Worm (Caenorhabditis elegans) whole organism, L1 larva: ENCODE results near the gene F14D2.7.

Source experiments
- C04F5.9 ChIP-seq: sonication (generic microtip); optimal IDR thresholded peaks from 2 replicates; lab custom pipeline; 2016; ENCODE audit warnings: missing genetic modification characterization, missing compliant biosample characterization
- alr-1 ChIP-seq: fragments of 200-800 bp; sonication (Bioruptor generic); optimal IDR thresholded peaks from 2 replicates; lab custom pipeline; 2018; ENCODE audit warnings: borderline replicate concordance, mild to moderate bottlenecking, missing genetic modification characterization, missing compliant biosample characterization
- ceh-8 ChIP-seq: fragments of 200-800 bp; sonication (Bioruptor generic); optimal IDR thresholded peaks from 2 replicates; lab custom pipeline; 2018; ENCODE audit warnings: mild to moderate bottlenecking, missing genetic modification characterization, moderate library complexity, missing compliant biosample characterization
- ceh-90 ChIP-seq: sonication (generic microtip); optimal IDR thresholded peaks from 2 replicates; lab custom pipeline; 2016; ENCODE audit warnings: missing genetic modification characterization, missing compliant biosample characterization
- ces-1 ChIP-seq: fragments of 150-350 bp; optimal IDR thresholded peaks from 2 replicates; lab custom pipeline; 2014; ENCODE audit warnings: missing biosample characterization, missing genetic modification reagents, missing genetic modification characterization
- dpl-1 ChIP-seq, 3 experiments: fragments of 150-350 bp in 2 of 3; sonication (generic microtip) in 1 of 3; optimal IDR thresholded peaks; 2 replicates each; lab custom pipeline; 2014 to 2017; ENCODE audit warnings: missing biosample characterization in 3 of 3, missing genetic modification characterization in 3 of 3, missing genetic modification reagents in 3 of 3
- dsc-1 ChIP-seq: sonication (generic microtip); optimal IDR thresholded peaks from 2 replicates; lab custom pipeline; 2016; ENCODE audit warnings: mild to moderate bottlenecking, missing genetic modification characterization, missing compliant biosample characterization
- efl-1 ChIP-seq, 4 experiments: fragments of 150-350 bp; optimal IDR thresholded peaks in 3 of 4; peaks in 1 of 4; 1 replicate in 1 of 4; 2 replicates in 3 of 4; lab custom pipeline; 2014; ENCODE audit warnings: missing biosample characterization in 2 of 4, missing genetic modification characterization in 2 of 4, missing genetic modification reagents in 2 of 4
- efl-3 ChIP-seq: fragments of 200-800 bp; sonication (Bioruptor generic); optimal IDR thresholded peaks from 2 replicates; lab custom pipeline; 2018; ENCODE audit warnings: mild to moderate bottlenecking, missing genetic modification characterization, missing compliant biosample characterization
- egl-13 ChIP-seq: sonication (generic microtip); optimal IDR thresholded peaks from 2 replicates; lab custom pipeline; 2016; ENCODE audit warnings: missing genotype, missing genetic modification reagents, missing genetic modification characterization, missing compliant biosample characterization
- egl-27 ChIP-seq, 2 experiments: fragments of 150-350 bp in 1 of 2; sonication (generic microtip); optimal IDR thresholded peaks; 3 replicates each; lab custom pipeline; 2017 to 2018; ENCODE audit warnings: missing biosample characterization in 2 of 2, missing genetic modification characterization in 2 of 2, missing genetic modification reagents in 2 of 2
- elt-2 ChIP-seq: sonication (generic microtip); optimal IDR thresholded peaks from 2 replicates; lab custom pipeline; 2016; ENCODE audit warnings: missing genetic modification characterization, mild to moderate bottlenecking, inconsistent platforms, missing compliant biosample characterization, missing genetic modification reagents
- ets-5 ChIP-seq: fragments of 200-800 bp; sonication (Bioruptor generic); IDR thresholded peaks from 2 replicates; pipeline ENCODE4 v1.3.6; 2022; ENCODE audit warnings: missing genetic modification characterization, missing compliant biosample characterization
- fkh-4 ChIP-seq: sonication (generic microtip); optimal IDR thresholded peaks from 2 replicates; lab custom pipeline; 2016; ENCODE audit warnings: missing compliant biosample characterization, missing genetic modification characterization, borderline replicate concordance
- fkh-8 ChIP-seq: sonication (generic microtip); optimal IDR thresholded peaks from 2 replicates; lab custom pipeline; 2016; ENCODE audit warnings: mild to moderate bottlenecking, missing genetic modification characterization, missing compliant biosample characterization
- fos-1 ChIP-seq: fragments of 150-350 bp; optimal IDR thresholded peaks from 2 replicates; lab custom pipeline; 2014; ENCODE audit warnings: missing biosample characterization, missing genetic modification characterization
- hlh-17 ChIP-seq: fragments of 200-800 bp; sonication (Bioruptor generic); optimal IDR thresholded peaks from 2 replicates; lab custom pipeline; 2018; ENCODE audit warnings: missing genetic modification characterization, mild to moderate bottlenecking, missing compliant biosample characterization, moderate library complexity, borderline replicate concordance
- hlh-4 ChIP-seq: sonication (generic microtip); optimal IDR thresholded peaks from 2 replicates; lab custom pipeline; 2016; ENCODE audit warnings: mild to moderate bottlenecking, missing genetic modification characterization, missing compliant biosample characterization
- irx-1 ChIP-seq: sonication (generic microtip); optimal IDR thresholded peaks from 2 replicates; lab custom pipeline; 2016; ENCODE audit warnings: missing genetic modification characterization, missing compliant biosample characterization
- isw-1 ChIP-seq: fragments of 200-800 bp; sonication (Bioruptor generic); IDR thresholded peaks from 2 replicates; pipeline ENCODE4 v1.3.6; 2022; ENCODE audit warnings: missing genetic modification characterization, missing compliant biosample characterization
- lin-15B ChIP-seq: fragments of 150-350 bp; sonication (generic microtip); optimal IDR thresholded peaks from 3 replicates; lab custom pipeline; 2014; ENCODE audit warnings: missing biosample characterization, missing genetic modification characterization
- lin-35 ChIP-seq, 2 experiments: fragments of 150-350 bp; optimal IDR thresholded peaks; 2 replicates each; lab custom pipeline; 2014; ENCODE audit warnings: missing biosample characterization in 2 of 2, missing genetic modification characterization in 2 of 2, missing genetic modification reagents in 2 of 2
- lin-39 ChIP-seq: fragments of 150-350 bp; optimal IDR thresholded peaks from 2 replicates; lab custom pipeline; 2014; ENCODE audit warnings: missing biosample characterization, missing genetic modification reagents, missing genetic modification characterization
- lsy-2 ChIP-seq, 2 experiments: fragments of 150-350 bp; optimal IDR thresholded peaks; 2 replicates each; lab custom pipeline; 2014; ENCODE audit warnings: missing biosample characterization in 2 of 2, missing genetic modification characterization in 2 of 2
- mab-9 ChIP-seq: fragments of 200-800 bp; sonication (Bioruptor generic); IDR thresholded peaks from 2 replicates; pipeline ENCODE4 v1.3.6; 2022; ENCODE audit warnings: missing genetic modification reagents, missing genetic modification characterization, missing compliant biosample characterization
- mdl-1 ChIP-seq, 2 experiments: fragments of 150-350 bp; optimal IDR thresholded peaks; 2 replicates each; lab custom pipeline; 2014 to 2017; ENCODE audit warnings: missing biosample characterization in 2 of 2, missing genetic modification characterization in 2 of 2, inconsistent platforms in 1 of 2
- mef-2 ChIP-seq: fragments of 150-350 bp; optimal IDR thresholded peaks from 2 replicates; lab custom pipeline; 2014; ENCODE audit warnings: missing biosample characterization, missing genetic modification characterization
- nhr-11 ChIP-seq: fragments of 150-350 bp; optimal IDR thresholded peaks from 2 replicates; lab custom pipeline; 2014; ENCODE audit warnings: missing biosample characterization, missing genetic modification characterization
- nhr-28 ChIP-seq: fragments of 150-350 bp; optimal IDR thresholded peaks from 2 replicates; lab custom pipeline; 2014; ENCODE audit warnings: missing biosample characterization, missing genetic modification characterization
- snpc-4 ChIP-seq: fragments of 150-350 bp; optimal IDR thresholded peaks from 2 replicates; lab custom pipeline; 2014; ENCODE audit warnings: missing biosample characterization, missing genetic modification characterization
- sox-4 ChIP-seq: sonication (generic microtip); optimal IDR thresholded peaks from 2 replicates; lab custom pipeline; 2016; ENCODE audit warnings: missing genetic modification characterization, missing compliant biosample characterization
- sptf-1 ChIP-seq: fragments of 150-350 bp; optimal IDR thresholded peaks from 2 replicates; lab custom pipeline; 2014; ENCODE audit warnings: missing biosample characterization, missing genetic modification characterization
- sup-37 ChIP-seq: fragments of 200-800 bp; sonication (Bioruptor generic); optimal IDR thresholded peaks from 2 replicates; lab custom pipeline; 2018; ENCODE audit warnings: mild to moderate bottlenecking, missing genetic modification characterization, missing compliant biosample characterization
- swsn-7 ChIP-seq: sonication (generic microtip); optimal IDR thresholded peaks from 2 replicates; lab custom pipeline; 2016; ENCODE audit warnings: missing genetic modification characterization, missing compliant biosample characterization
- tlp-1 ChIP-seq: fragments of 150-350 bp; optimal IDR thresholded peaks from 2 replicates; lab custom pipeline; 2014; ENCODE audit warnings: missing biosample characterization, missing genetic modification characterization
- unc-30 ChIP-seq: sonication (generic microtip); optimal IDR thresholded peaks from 2 replicates; lab custom pipeline; 2017; ENCODE audit warnings: missing biosample characterization, missing genetic modification characterization
- unc-62 ChIP-seq: fragments of 150-350 bp; optimal IDR thresholded peaks from 2 replicates; lab custom pipeline; 2014; ENCODE audit warnings: missing biosample characterization, missing genetic modification reagents, missing genetic modification characterization
- unc-86 ChIP-seq: sonication (generic microtip); optimal IDR thresholded peaks from 2 replicates; lab custom pipeline; 2016; ENCODE audit warnings: missing genetic modification characterization, missing compliant biosample characterization
- unc-98 ChIP-seq: fragments of 200-800 bp; sonication (Bioruptor generic); IDR thresholded peaks from 2 replicates; pipeline ENCODE4 v1.3.6; 2022; ENCODE audit warnings: missing genetic modification characterization, missing compliant biosample characterization
- zip-4 ChIP-seq: fragments of 200-800 bp; sonication (Bioruptor generic); optimal IDR thresholded peaks from 2 replicates; lab custom pipeline; 2018; ENCODE audit warnings: mild to moderate bottlenecking, missing genetic modification characterization, moderate library complexity, missing compliant biosample characterization
- ztf-4 ChIP-seq: fragments of 150-350 bp; optimal IDR thresholded peaks from 2 replicates; lab custom pipeline; 2014; ENCODE audit warnings: missing biosample characterization, missing genetic modification characterization

The F14D2.7 gene

DNA sequence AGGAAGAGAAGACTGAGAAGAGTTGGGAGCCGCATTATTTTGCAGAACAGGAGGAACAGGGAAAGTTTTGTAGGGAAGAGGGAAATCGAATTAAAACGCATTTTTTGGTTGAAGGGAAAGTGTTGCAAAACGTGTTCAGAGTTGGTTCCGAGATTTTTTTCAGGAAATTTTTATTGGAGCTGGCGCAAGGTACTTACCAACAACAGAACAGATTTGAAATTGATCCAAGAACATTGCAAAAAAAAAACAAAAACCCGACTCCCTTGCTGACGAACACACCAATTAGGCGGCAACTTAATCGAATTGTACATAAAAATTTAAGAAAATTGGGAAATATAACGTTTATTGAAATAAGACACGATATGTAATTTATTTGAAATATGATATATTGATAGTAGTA is at the start of gene F14D2.7:
TSS of gene F14D2.7 (minus strand) at position 101 of the 400 bp plus-strand sequence.
- no peak for TF ChIP-seq efl-3 (GFP tag; lab: Kevin White, UChicago)
- TF ChIP-seq ztf-4 (tag; lab: Kevin White, UChicago): no peak
- TF ChIP-seq snpc-4 (tag; lab: Kevin White, UChicago): no peak
- TF ChIP-seq irx-1 (tag; lab: Kevin White, UChicago): no peak
- TF ChIP-seq lin-35 (GFP tag; optimal IDR thresholded peaks at IDR 0.05; lab: Kevin White, UChicago): no peak
- no peak for TF ChIP-seq hlh-4 (tag; lab: Kevin White, UChicago)
- TF ChIP-seq ceh-90: no peak
- no peak for TF ChIP-seq nhr-11 (tag; lab: Kevin White, UChicago)

DNA sequence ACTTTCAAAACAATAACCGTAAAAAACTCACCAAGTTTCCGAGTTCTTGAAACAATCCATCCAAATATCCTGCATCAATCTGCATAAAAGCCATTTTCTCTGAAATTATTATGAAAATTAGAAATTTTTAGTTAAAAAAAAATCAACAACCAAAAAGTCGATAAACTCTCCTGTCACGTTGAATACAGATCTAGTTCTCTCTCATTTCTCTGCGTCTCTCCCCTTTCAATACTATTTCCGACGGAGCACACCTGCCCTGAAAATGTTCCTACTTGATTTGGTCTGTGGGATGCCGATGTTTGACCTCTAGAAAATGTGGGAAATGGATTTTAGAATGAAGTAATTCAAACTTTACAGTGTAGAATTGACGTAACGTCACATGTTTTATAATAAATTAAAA is 49.0 kb upstream of the F14D2.7 start, which contains the start of gene T06D4.6:
TSS of gene T06D4.6 (minus strand) at position 101 of the 400 bp plus-strand sequence.
- no peak for TF ChIP-seq sup-37
- TF ChIP-seq sox-4 (tag; lab: Kevin White, UChicago): no peak
- TF ChIP-seq unc-98: no peak
- TF ChIP-seq swsn-7: no peak
- no peak for TF ChIP-seq ztf-4 (tag; lab: Kevin White, UChicago)
- TF ChIP-seq isw-1: no peak

DNA sequence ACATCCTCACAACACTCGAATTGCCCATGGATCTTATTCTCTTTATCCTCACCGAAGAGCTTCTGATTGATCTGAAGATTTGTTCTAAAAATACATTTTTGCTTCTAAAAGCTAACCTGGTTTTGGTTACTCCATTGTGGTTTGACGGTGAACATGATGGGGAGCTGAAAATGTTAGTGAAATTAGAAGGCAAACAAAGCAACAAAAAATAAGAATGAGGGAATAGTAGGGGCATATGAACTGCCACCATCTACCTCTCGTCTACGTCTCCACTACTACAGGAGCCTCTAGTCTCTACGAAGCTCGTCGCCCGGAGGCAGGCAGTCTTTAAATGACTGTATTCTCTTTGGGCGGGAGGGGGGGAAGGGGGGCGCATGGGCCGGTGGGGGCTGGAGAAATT is 47.3 kb upstream of the F14D2.7 start, which contains the start of gene T06D4.2:
TSS of gene T06D4.2 (minus strand) at position 170 of the 400 bp plus-strand sequence.
- TF ChIP-seq fkh-8 (tag; lab: Kevin White, UChicago) (no peak), mdl-1 (tag; optimal IDR thresholded peaks at IDR 0.05; lab: Kevin White, UChicago) (no peak), unc-86 (tag; lab: Kevin White, UChicago) (no peak), egl-27 (tag; optimal IDR thresholded peaks at IDR 0.05; lab: Kevin White, UChicago) (no peak), fos-1 (tag; lab: Kevin White, UChicago) (no peak), elt-2 (tag; lab: Kevin White, UChicago) (no peak), unc-62 (GFP tag; lab: Kevin White, UChicago) (no peak), alr-1 (no peak), egl-13 (tag; lab: Kevin White, UChicago) (no peak), C04F5.9 (tag; lab: Kevin White, UChicago) (no peak)

DNA sequence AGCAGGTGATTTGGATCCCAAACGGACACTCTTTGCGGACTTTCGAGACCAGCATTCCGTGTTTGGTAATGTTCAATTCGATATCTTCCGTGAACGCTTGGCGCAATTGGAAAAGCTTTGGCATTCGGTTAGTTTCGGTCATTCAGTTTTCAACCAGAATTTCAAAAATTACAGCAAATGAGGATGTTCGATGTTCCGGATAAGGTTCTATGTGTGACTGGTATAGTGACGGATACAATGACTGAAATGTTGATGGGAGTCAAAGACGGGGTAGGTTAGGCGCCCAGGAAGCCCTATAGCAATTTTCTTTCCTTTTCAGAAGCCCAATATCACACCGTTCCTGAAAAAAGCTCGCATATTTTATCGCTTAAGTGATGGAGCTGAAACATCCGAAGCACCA is 44.7 kb upstream of the F14D2.7 start:
- no peak for TF ChIP-seq hlh-17 (GFP tag; lab: Kevin White, UChicago)
- no peak for TF ChIP-seq nhr-28 (tag; lab: Kevin White, UChicago)
- TF ChIP-seq lsy-2 (tag; optimal IDR thresholded peaks at IDR 0.05; lab: Kevin White, UChicago): no peak
- no peak for TF ChIP-seq swsn-7
- no peak for TF ChIP-seq ceh-8
- no peak for TF ChIP-seq ces-1 (GFP tag; lab: Kevin White, UChicago)
- TF ChIP-seq, all 84 proteins: peak for 0

DNA sequence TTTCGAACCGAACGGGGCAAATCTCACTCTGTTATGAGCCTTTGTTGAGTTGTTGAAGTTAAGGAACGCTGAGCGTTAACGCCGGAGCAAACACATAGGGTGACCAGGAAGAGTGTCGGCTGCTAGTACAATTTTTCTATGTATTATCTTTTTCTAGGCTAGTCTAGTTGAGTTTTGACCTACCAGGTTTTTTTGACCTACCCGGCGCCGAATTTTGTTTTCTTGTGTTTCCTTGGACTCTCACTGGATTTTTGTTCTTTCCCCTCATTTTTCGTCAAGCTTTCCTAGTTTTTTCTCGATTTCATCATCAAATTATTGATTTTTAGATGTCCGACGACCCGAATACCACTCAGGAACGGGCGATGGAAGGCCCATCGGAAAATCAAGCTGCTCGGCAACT is 43.1 kb upstream of the F14D2.7 start, which contains the start of gene T06D4.1:
TSS of gene T06D4.1 (plus strand) at position 321 of the 400 bp plus-strand sequence.
- TF ChIP-seq unc-62 (GFP tag; lab: Kevin White, UChicago) (no peak), fkh-4 (no peak), efl-1 (optimal IDR thresholded peaks at IDR 0.05; lab: Kevin White, UChicago) (no peak), efl-1 (GFP tag; optimal IDR thresholded peaks at IDR 0.05 in 1 of 2; lab: Kevin White, UChicago) (no peak), dsc-1 (tag; lab: Kevin White, UChicago) (no peak), mab-9 (GFP tag; lab: Robert Waterston, UW) (no peak), dpl-1 (GFP tag; optimal IDR thresholded peaks at IDR 0.05; lab: Kevin White, UChicago) (no peak), unc-30 (tag; lab: Kevin White, UChicago) (no peak), lin-15B (no peak), hlh-4 (tag; lab: Kevin White, UChicago) (no peak), egl-13 (tag; lab: Kevin White, UChicago) (no peak), lin-39 (tag; lab: Kevin White, UChicago) (no peak), sptf-1 (no peak), zip-4 (GFP tag; lab: Kevin White, UChicago) (no peak), hlh-17 (GFP tag; lab: Kevin White, UChicago) (no peak), tlp-1 (tag; lab: Kevin White, UChicago) (no peak), mef-2 (tag; lab: Kevin White, UChicago) (no peak), ets-5 (GFP tag; lab: Robert Waterston, UW) (no peak)
